Fruit fly (Drosophila melanogaster) whole organism, embryonic: ENCODE data around the gene sws.
A peak's percentile ranks its signal among the peaks of the same experiment; 100 is the strongest.

ENCODE experiments used
- CG11085 ChIP-seq: fragments of 200-800 bp; sonication (Bioruptor generic); IDR thresholded peaks from 2 replicates; pipeline ENCODE4 v1.3.6; 2022; ENCODE audit warnings: missing biosample characterization, missing genetic modification characterization
- CG11560 ChIP-seq: fragments of 200-800 bp; sonication (Bioruptor generic); IDR thresholded peaks from 3 replicates; pipeline ENCODE4 v1.3.6; 2022; ENCODE audit warnings: missing biosample characterization, missing genetic modification characterization
- CG12219 ChIP-seq: fragments of 200-800 bp; sonication (Bioruptor generic); optimal IDR thresholded peaks from 3 replicates; lab custom pipeline; 2018; ENCODE audit warnings: missing biosample characterization, mild to moderate bottlenecking, missing genetic modification characterization
- CG12299 ChIP-seq: fragments of 200-800 bp; sonication (Bioruptor generic); optimal IDR thresholded peaks from 2 replicates; lab custom pipeline; 2018; ENCODE audit warnings: missing biosample characterization, mild to moderate bottlenecking, missing genetic modification characterization
- CG13424 ChIP-seq: fragments of 200-800 bp; sonication (Bioruptor generic); optimal IDR thresholded peaks from 2 replicates; lab custom pipeline; 2019; ENCODE audit warnings: missing biosample characterization, mild to moderate bottlenecking, missing genetic modification characterization, moderate library complexity
- CG13894 ChIP-seq: fragments of 200-800 bp; sonication (Bioruptor generic); optimal IDR thresholded peaks from 3 replicates; lab custom pipeline; 2018; ENCODE audit warnings: missing biosample characterization, mild to moderate bottlenecking, missing genetic modification characterization, moderate library complexity
- CG14860 ChIP-seq: fragments of 200-800 bp; sonication (Bioruptor generic); IDR thresholded peaks from 3 replicates; pipeline ENCODE4 v1.3.6; 2022; ENCODE audit warnings: missing biosample characterization, missing genetic modification characterization; ENCODE audit not compliant: partially characterized antibody
- CG1603 ChIP-seq: fragments of 200-800 bp; sonication (Bioruptor generic); optimal IDR thresholded peaks from 2 replicates; lab custom pipeline; 2019; ENCODE audit warnings: missing biosample characterization, mild to moderate bottlenecking, missing genetic modification characterization, moderate library complexity
- CG1647 ChIP-seq: fragments of 200-800 bp; sonication (Bioruptor generic); optimal IDR thresholded peaks from 3 replicates; lab custom pipeline; 2016; ENCODE audit warnings: missing biosample characterization, missing genetic modification characterization
- CG18599 ChIP-seq: fragments of 200-800 bp; sonication (Bioruptor generic); optimal IDR thresholded peaks from 3 replicates; lab custom pipeline; 2017; ENCODE audit warnings: missing biosample characterization, missing genetic modification characterization, mild to moderate bottlenecking, moderate library complexity, missing genetic modification reagents
- CG30403 ChIP-seq: fragments of 200-800 bp; sonication (Bioruptor generic); optimal IDR thresholded peaks from 3 replicates; lab custom pipeline; 2016; ENCODE audit warnings: missing biosample characterization, missing genetic modification characterization
- CG3281 ChIP-seq: fragments of 200-800 bp; sonication (Bioruptor generic); optimal IDR thresholded peaks from 3 replicates; lab custom pipeline; 2017; ENCODE audit warnings: missing biosample characterization, mild to moderate bottlenecking, missing genetic modification characterization
- CG34376 ChIP-seq: fragments of 200-800 bp; sonication (Bioruptor generic); optimal IDR thresholded peaks from 2 replicates; lab custom pipeline; 2018; ENCODE audit warnings: missing biosample characterization, mild to moderate bottlenecking, missing genetic modification characterization
- CG4730 ChIP-seq: fragments of 200-800 bp; sonication (Bioruptor generic); IDR thresholded peaks from 2 replicates; pipeline ENCODE4 v1.3.6; 2022; ENCODE audit warnings: missing biosample characterization, missing genetic modification characterization
- CG5245 ChIP-seq: fragments of 200-800 bp; sonication (Bioruptor generic); optimal IDR thresholded peaks from 3 replicates; lab custom pipeline; 2016; ENCODE audit warnings: missing biosample characterization, missing genetic modification characterization
- CG5953 ChIP-seq: fragments of 200-800 bp; sonication (Bioruptor generic); IDR thresholded peaks from 2 replicates; pipeline ENCODE4 v1.3.6; 2022; ENCODE audit warnings: missing biosample characterization, missing genetic modification characterization
- CG6683 ChIP-seq: fragments of 200-800 bp; sonication (Bioruptor generic); optimal IDR thresholded peaks from 2 replicates; lab custom pipeline; 2017; ENCODE audit warnings: missing biosample characterization, mild to moderate bottlenecking, missing genetic modification characterization, missing genetic modification reagents
- CG6765 ChIP-seq: fragments of 200-800 bp; sonication (Bioruptor generic); optimal IDR thresholded peaks from 3 replicates; lab custom pipeline; 2017; ENCODE audit warnings: missing biosample characterization, mild to moderate bottlenecking, missing genetic modification characterization
- CG6854 ChIP-seq: fragments of 200-800 bp; sonication (Bioruptor generic); optimal IDR thresholded peaks from 3 replicates; lab custom pipeline; 2017; ENCODE audit warnings: missing biosample characterization, mild to moderate bottlenecking, missing genetic modification characterization
- CG7357 ChIP-seq: fragments of 200-800 bp; sonication (Bioruptor generic); IDR thresholded peaks from 3 replicates; pipeline ENCODE4 v1.3.6; 2022; ENCODE audit warnings: missing biosample characterization, missing genetic modification characterization
- CG8089 ChIP-seq: fragments of 200-800 bp; sonication (Bioruptor generic); optimal IDR thresholded peaks from 3 replicates; lab custom pipeline; 2016; ENCODE audit warnings: missing biosample characterization, missing genetic modification characterization
- CG8281 ChIP-seq: fragments of 200-800 bp; sonication (Bioruptor generic); optimal IDR thresholded peaks from 2 replicates; lab custom pipeline; 2018; ENCODE audit warnings: missing biosample characterization, mild to moderate bottlenecking, missing genetic modification characterization, moderate library complexity
- Deaf1 ChIP-seq: fragments of 200-800 bp; optimal IDR thresholded peaks from 3 replicates; lab custom pipeline; 2019; ENCODE audit warnings: missing biosample characterization, mild to moderate bottlenecking, missing genetic modification characterization, moderate library complexity
- Ets97D ChIP-seq: fragments of 200-800 bp; sonication (Bioruptor generic); optimal IDR thresholded peaks from 3 replicates; lab custom pipeline; 2016; ENCODE audit warnings: missing biosample characterization, missing genetic modification characterization
- Hsf ChIP-seq: fragments of 200-800 bp; sonication (Bioruptor generic); optimal IDR thresholded peaks from 3 replicates; lab custom pipeline; 2016; ENCODE audit warnings: missing biosample characterization, missing genetic modification characterization
- NFAT ChIP-seq: fragments of 200-800 bp; sonication (Bioruptor generic); IDR thresholded peaks from 2 replicates; pipeline ENCODE4 v1.3.6; 2022; ENCODE audit warnings: missing biosample characterization, missing genetic modification characterization
- Stat92E ChIP-seq, 3 experiments: fragments of >200 bp in 2 of 3; fragments of 200-800 bp in 1 of 3; sonication (Bioruptor generic) in 1 of 3; optimal IDR thresholded peaks; 2 replicates each; lab custom pipeline; 2017 to 2019; ENCODE audit warnings: missing biosample characterization in 3 of 3, missing genetic modification characterization in 3 of 3, mild to moderate bottlenecking in 1 of 3, moderate library complexity in 1 of 3
- Taf1 ChIP-seq: fragments of 200-800 bp; sonication (Bioruptor generic); IDR thresholded peaks from 2 replicates; pipeline ENCODE4 v1.3.6; 2022; ENCODE audit warnings: missing biosample characterization, missing genetic modification characterization
- Usf ChIP-seq: fragments of 200-800 bp; sonication (Bioruptor generic); optimal IDR thresholded peaks from 2 replicates; lab custom pipeline; 2017; ENCODE audit warnings: missing genotype, missing biosample characterization, missing genetic modification characterization
- abd-A ChIP-seq: fragments of 200-800 bp; sonication (Bioruptor generic); optimal IDR thresholded peaks from 3 replicates; lab custom pipeline; 2019; ENCODE audit warnings: missing biosample characterization, mild to moderate bottlenecking, missing genetic modification characterization, moderate library complexity
- bigmax ChIP-seq: fragments of 200-800 bp; sonication (Bioruptor generic); optimal IDR thresholded peaks from 2 replicates; lab custom pipeline; 2018; ENCODE audit warnings: missing biosample characterization, mild to moderate bottlenecking, missing genetic modification characterization
- bsh ChIP-seq, 2 experiments: fragments of 200-800 bp; sonication (Bioruptor generic); optimal IDR thresholded peaks; 2 replicates each; lab custom pipeline; 2017 to 2018; ENCODE audit warnings: mild to moderate bottlenecking in 2 of 2, missing biosample characterization in 2 of 2, missing genetic modification characterization in 2 of 2, moderate library complexity in 1 of 2
- cad ChIP-seq: fragments of >200 bp; optimal IDR thresholded peaks from 2 replicates; lab custom pipeline; 2017; ENCODE audit warnings: missing biosample characterization, missing genetic modification characterization
- dpn ChIP-seq, 2 experiments: fragments of 200-800 bp; sonication (Bioruptor generic); optimal IDR thresholded peaks; 3 replicates each; lab custom pipeline; 2016; ENCODE audit warnings: missing biosample characterization in 2 of 2, missing genetic modification characterization in 2 of 2
- ftz-f1 ChIP-seq: fragments of 200-800 bp; sonication (Bioruptor generic); optimal IDR thresholded peaks from 2 replicates; lab custom pipeline; 2016; ENCODE audit warnings: missing biosample characterization, missing genetic modification characterization
- grn ChIP-seq: fragments of 200-800 bp; sonication (Bioruptor generic); optimal IDR thresholded peaks from 3 replicates; lab custom pipeline; 2017; ENCODE audit warnings: missing biosample characterization, missing genetic modification characterization
- gsb ChIP-seq: fragments of 200-800 bp; sonication (Bioruptor generic); IDR thresholded peaks from 2 replicates; pipeline ENCODE4 v1.3.6; 2022; ENCODE audit warnings: missing biosample characterization, missing genetic modification characterization
- hb ChIP-seq: fragments of 200-800 bp; sonication (Bioruptor generic); IDR thresholded peaks from 3 replicates; pipeline ENCODE4 v1.3.6; 2022; ENCODE audit warnings: missing biosample characterization, missing genetic modification characterization; ENCODE audit not compliant: partially characterized antibody
- her ChIP-seq: fragments of 200-800 bp; sonication (Bioruptor generic); optimal IDR thresholded peaks from 2 replicates; lab custom pipeline; 2016; ENCODE audit warnings: missing biosample characterization, missing genetic modification characterization
- lab ChIP-seq: fragments of 200-800 bp; sonication (Bioruptor generic); optimal IDR thresholded peaks from 3 replicates; lab custom pipeline; 2017; ENCODE audit warnings: missing biosample characterization, missing genetic modification characterization, mild to moderate bottlenecking, moderate library complexity, missing genetic modification reagents
- nau ChIP-seq: fragments of 200-800 bp; sonication (Bioruptor generic); optimal IDR thresholded peaks from 3 replicates; lab custom pipeline; 2017; ENCODE audit warnings: missing biosample characterization, mild to moderate bottlenecking, missing genetic modification characterization, missing genetic modification reagents
- nerfin-2 ChIP-seq: fragments of 200-800 bp; sonication (Bioruptor generic); IDR thresholded peaks from 2 replicates; pipeline ENCODE4 v1.3.6; 2022; ENCODE audit warnings: missing biosample characterization, missing genetic modification characterization; ENCODE audit not compliant: partially characterized antibody
- sens ChIP-seq: fragments of 200-800 bp; sonication (Bioruptor generic); peaks from one replicate; lab custom pipeline; 2016; ENCODE audit warnings: missing biosample characterization, missing genetic modification characterization
- shn ChIP-seq: fragments of 200-800 bp; sonication (Bioruptor generic); optimal IDR thresholded peaks from 3 replicates; lab custom pipeline; 2016; ENCODE audit warnings: missing biosample characterization, missing genetic modification characterization
- stwl ChIP-seq: fragments of 200-800 bp; sonication (Bioruptor generic); optimal IDR thresholded peaks from 3 replicates; lab custom pipeline; 2018; ENCODE audit warnings: missing biosample characterization, mild to moderate bottlenecking, missing genetic modification characterization, moderate library complexity
- tna ChIP-seq: fragments of 200-800 bp; sonication (Bioruptor generic); IDR thresholded peaks from 2 replicates; pipeline ENCODE4 v1.3.6; 2022; ENCODE audit warnings: missing biosample characterization, missing genetic modification characterization; ENCODE audit not compliant: partially characterized antibody

The sws gene

DNA sequence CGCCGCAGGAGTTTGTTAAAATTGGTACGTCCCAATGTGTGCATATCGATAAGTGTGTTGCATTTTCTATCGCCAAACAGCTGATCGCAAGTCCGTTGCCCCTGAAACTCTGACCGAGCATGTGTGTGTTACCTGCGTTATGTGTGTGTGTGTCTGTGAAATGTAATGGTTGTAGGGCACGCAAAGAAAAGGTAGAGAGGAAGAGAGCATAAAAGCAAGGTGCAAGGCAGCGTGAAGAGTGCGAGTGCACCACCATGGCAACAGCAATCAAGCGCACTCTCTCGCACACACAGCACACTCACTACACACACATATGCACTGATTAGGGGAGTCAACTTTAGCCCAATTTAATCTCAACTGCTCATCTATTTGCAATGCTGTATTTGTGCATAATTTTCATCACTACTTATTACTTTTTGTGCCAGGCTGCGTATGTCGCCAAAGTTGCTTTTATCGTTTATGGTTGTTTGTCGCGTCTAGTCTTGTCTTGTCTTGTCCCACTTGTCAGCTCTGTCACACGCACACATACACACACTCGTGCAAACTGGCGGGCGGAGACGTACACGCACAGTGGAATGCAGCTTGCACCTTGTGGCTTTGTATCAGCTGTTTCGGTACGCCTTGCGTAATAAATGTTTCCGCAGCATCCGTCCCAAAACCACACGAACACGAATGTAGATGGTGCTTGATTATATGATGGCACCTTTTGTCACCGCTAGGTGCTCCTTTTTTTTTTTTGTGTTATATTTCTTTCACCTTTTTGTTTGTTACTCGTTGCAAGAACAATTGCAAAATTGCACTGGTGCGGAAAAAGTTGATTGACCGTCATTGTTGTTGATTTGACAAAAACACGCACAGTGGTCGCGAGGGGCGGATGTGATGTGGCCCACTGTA, 30.2 kb downstream of the sws start (continued):
- TF ChIP-seq CG5245 (peak; percentile 61), CG8089 (GFP tag; lab: Kevin White, UChicago) (peak; percentile 79), her (GFP tag; lab: Kevin White, UChicago) (peak; percentile 53), grn (no peak), Usf (GFP tag; lab: Kevin White, UChicago) (peak; percentile 68), Taf1 (no peak), CG12219 (peak; percentile 67), CG1647 (GFP tag; lab: Kevin White, UChicago) (peak; percentile 16), abd-A (no peak), nau (GFP tag; lab: Kevin White, UChicago) (peak; percentile 77), gsb (GFP tag; lab: Robert Waterston, UW) (no peak), lab (GFP tag; lab: Kevin White, UChicago) (peak; percentile 65), cad (GFP tag; lab: Kevin White, UChicago) (no peak), Hsf (GFP tag; lab: Kevin White, UChicago) (peak; percentile 75)

DNA sequence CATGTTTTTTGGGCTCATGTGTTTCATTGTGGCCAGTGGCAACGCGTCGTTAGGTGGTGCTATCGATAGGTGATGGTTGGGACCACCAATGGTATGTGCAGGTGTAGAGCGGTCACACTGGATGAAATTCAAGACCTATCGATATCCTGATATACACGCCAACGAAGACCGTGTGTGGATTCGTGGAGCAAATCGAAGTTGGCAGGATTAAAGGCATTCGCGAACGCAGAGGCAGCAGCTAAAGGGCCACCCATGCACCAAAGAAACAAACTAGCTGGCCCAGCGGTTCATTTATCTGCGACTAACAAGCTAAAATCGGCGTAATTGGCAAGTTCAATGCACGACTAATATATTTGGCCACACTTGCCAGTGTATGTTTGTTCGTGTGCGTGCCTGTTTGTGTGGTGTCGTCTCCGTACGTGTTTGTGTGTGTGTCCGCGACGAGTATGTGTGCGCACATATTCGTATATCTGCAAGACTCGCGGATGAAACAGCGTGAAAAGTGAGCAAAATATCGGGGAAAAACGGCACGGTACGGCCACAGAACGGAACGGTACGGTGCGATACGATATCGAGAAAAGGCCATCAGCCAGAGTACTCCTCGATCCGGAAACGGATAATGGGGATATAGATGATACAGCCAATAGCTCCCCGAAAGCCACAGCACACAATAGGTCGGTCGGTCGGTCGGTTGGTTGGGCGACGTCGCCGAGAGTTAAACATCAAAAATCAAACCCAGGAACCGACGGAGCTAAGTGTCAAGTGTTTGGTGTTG, 32.1 kb downstream of the sws start, which contains the start of gene Ubr3:
TSS of gene Ubr3 (plus strand) at position 99 of the 775 bp plus-strand sequence.
- TF ChIP-seq sens (GFP tag; lab: Kevin White, UChicago): peak; percentile 60
- TF ChIP-seq bsh (GFP tag; optimal IDR thresholded peaks at IDR 0.05; lab: Kevin White, UChicago): no peak
- TF ChIP-seq CG8281 (tag; lab: Kevin White, UChicago): no peak
- TF ChIP-seq CG6854 (GFP tag; lab: Kevin White, UChicago): no peak
- TF ChIP-seq CG1603 (tag; lab: Kevin White, UChicago): peak; percentile 71
- peak; percentile 89 for TF ChIP-seq CG7357 (GFP tag; lab: Robert Waterston, UW)
- TF ChIP-seq hb (GFP tag; lab: Robert Waterston, UW): peak; percentile 76
- no peak for TF ChIP-seq bigmax (GFP tag; lab: Kevin White, UChicago)
- TF ChIP-seq Stat92E (GFP tag; optimal IDR thresholded peaks at IDR 0.05; lab: Kevin White, UChicago): no peak
- no peak for TF ChIP-seq CG30403 (GFP tag; lab: Kevin White, UChicago)
- TF ChIP-seq ftz-f1 (GFP tag; lab: Kevin White, UChicago): peak; percentile 7
- TF ChIP-seq Ets97D (GFP tag; lab: Kevin White, UChicago): peak; percentile 92
- peak; percentile 29 for TF ChIP-seq CG6683 (GFP tag; lab: Kevin White, UChicago)
- peak; percentile 36 for TF ChIP-seq CG18599 (GFP tag; lab: Kevin White, UChicago)
- TF ChIP-seq NFAT: 0 out of 2 replicates have a peak, but pooled peaks have one; percentile 21
- TF ChIP-seq CG14860 (GFP tag; lab: Robert Waterston, UW): peak; percentile 66
- TF ChIP-seq CG11560: no peak
- no peak for TF ChIP-seq CG4730
- TF ChIP-seq stwl (tag; lab: Kevin White, UChicago): peak; percentile 68
- TF ChIP-seq nerfin-2 (GFP tag; lab: Robert Waterston, UW): peak; percentile 66
- peak; percentile 62 for TF ChIP-seq tna (GFP tag; lab: Robert Waterston, UW)
- TF ChIP-seq CG5953 (GFP tag; lab: Robert Waterston, UW): no peak
- peak in 1 of 2 experiments; percentile 11 for TF ChIP-seq dpn (GFP tag; optimal IDR thresholded peaks at IDR 0.05; lab: Kevin White, UChicago)
- peak; percentile 7 for TF ChIP-seq shn (GFP tag; lab: Kevin White, UChicago)
- peak; percentile 69 for TF ChIP-seq Deaf1 (tag; lab: Kevin White, UChicago)
- peak; percentile 55 for TF ChIP-seq CG34376 (GFP tag; lab: Kevin White, UChicago)
- no peak for TF ChIP-seq CG13424
- TF ChIP-seq CG13894: no peak
- peak; percentile 23 for TF ChIP-seq CG12299
- TF ChIP-seq CG6765 (GFP tag; lab: Kevin White, UChicago): peak; percentile 26
- no peak for TF ChIP-seq CG3281 (GFP tag; lab: Kevin White, UChicago)
- TF ChIP-seq CG11085 (GFP tag; lab: Robert Waterston, UW): no peak
